Fruit fly (Drosophila melanogaster) whole organism, embryonic: ENCODE measurements around the gene xmas.

Experiments
- Abd-B ChIP-seq: fragments of 200-800 bp; sonication (Bioruptor generic); optimal IDR thresholded peaks from 2 replicates; lab custom pipeline; 2018; ENCODE audit warnings: missing biosample characterization, mild to moderate bottlenecking, missing genetic modification characterization, moderate library complexity
- Atf6 ChIP-seq: fragments of 200-800 bp; sonication (Bioruptor generic); IDR thresholded peaks from 2 replicates; pipeline ENCODE4 v1.3.6; 2022; ENCODE audit warnings: missing biosample characterization, missing genetic modification characterization
- CG10267 ChIP-seq: fragments of 200-800 bp; sonication (Bioruptor generic); optimal IDR thresholded peaks from 2 replicates; lab custom pipeline; 2018; ENCODE audit warnings: missing biosample characterization, mild to moderate bottlenecking, missing genetic modification characterization, moderate library complexity
- CG12659 ChIP-seq: fragments of 200-800 bp; sonication (Bioruptor generic); optimal IDR thresholded peaks from 3 replicates; lab custom pipeline; 2017; ENCODE audit warnings: mild to moderate bottlenecking, missing biosample characterization, missing genetic modification reagents, missing genetic modification characterization
- CG12744 ChIP-seq: fragments of 200-800 bp; sonication (Bioruptor generic); optimal IDR thresholded peaks from 2 replicates; lab custom pipeline; 2016; ENCODE audit warnings: missing biosample characterization, missing genetic modification characterization
- CG12769 ChIP-seq: fragments of 200-800 bp; sonication (Bioruptor generic); optimal IDR thresholded peaks from 2 replicates; lab custom pipeline; 2019; ENCODE audit warnings: missing biosample characterization, mild to moderate bottlenecking, missing genetic modification characterization, moderate library complexity
- CG1603 ChIP-seq: fragments of 200-800 bp; sonication (Bioruptor generic); optimal IDR thresholded peaks from 2 replicates; lab custom pipeline; 2019; ENCODE audit warnings: missing biosample characterization, mild to moderate bottlenecking, missing genetic modification characterization, moderate library complexity
- CG1792 ChIP-seq: fragments of 200-800 bp; sonication (Bioruptor generic); optimal IDR thresholded peaks from 2 replicates; lab custom pipeline; 2016; ENCODE audit warnings: missing biosample characterization, missing genetic modification characterization
- CG18262 ChIP-seq: fragments of 200-800 bp; optimal IDR thresholded peaks from 3 replicates; lab custom pipeline; 2019; ENCODE audit warnings: missing biosample characterization, mild to moderate bottlenecking, missing genetic modification characterization, moderate library complexity
- CG3065 ChIP-seq: fragments of 200-800 bp; sonication (Bioruptor generic); optimal IDR thresholded peaks from 2 replicates; lab custom pipeline; 2016; ENCODE audit warnings: missing biosample characterization, missing genetic modification characterization
- CG32772 ChIP-seq: fragments of 200-800 bp; sonication (Bioruptor generic); IDR thresholded peaks from 2 replicates; pipeline ENCODE4 v1.3.6; 2022; ENCODE audit warnings: missing biosample characterization, missing genetic modification characterization
- CG33213 ChIP-seq: fragments of 200-800 bp; sonication (Bioruptor generic); optimal IDR thresholded peaks from 3 replicates; lab custom pipeline; 2016; ENCODE audit warnings: missing biosample characterization, missing genetic modification characterization
- CG33557 ChIP-seq: fragments of 200-800 bp; sonication (Bioruptor generic); optimal IDR thresholded peaks from 2 replicates; lab custom pipeline; 2019; ENCODE audit warnings: missing biosample characterization, mild to moderate bottlenecking, missing genetic modification characterization, moderate library complexity
- CG3407 ChIP-seq: fragments of 200-800 bp; sonication (Bioruptor generic); optimal IDR thresholded peaks from 2 replicates; lab custom pipeline; 2018; ENCODE audit warnings: missing biosample characterization, mild to moderate bottlenecking, missing genetic modification characterization
- CG3847 ChIP-seq: fragments of 200-800 bp; sonication (Bioruptor generic); IDR thresholded peaks from 2 replicates; pipeline ENCODE4 v1.3.6; 2022; ENCODE audit warnings: missing biosample characterization, missing genetic modification characterization
- CG4730 ChIP-seq: fragments of 200-800 bp; sonication (Bioruptor generic); IDR thresholded peaks from 2 replicates; pipeline ENCODE4 v1.3.6; 2022; ENCODE audit warnings: missing biosample characterization, missing genetic modification characterization
- CG6654 ChIP-seq: fragments of 200-800 bp; sonication (Bioruptor generic); optimal IDR thresholded peaks from 2 replicates; lab custom pipeline; 2017; ENCODE audit warnings: missing biosample characterization, mild to moderate bottlenecking, missing genetic modification characterization
- CG7786 ChIP-seq: fragments of 200-800 bp; sonication (Bioruptor generic); optimal IDR thresholded peaks from 2 replicates; lab custom pipeline; 2016; ENCODE audit warnings: missing biosample characterization, missing genetic modification characterization
- CG7839 ChIP-seq: fragments of 200-800 bp; sonication (Bioruptor generic); optimal IDR thresholded peaks from 3 replicates; lab custom pipeline; 2018; ENCODE audit warnings: missing biosample characterization, mild to moderate bottlenecking, missing genetic modification characterization, moderate library complexity
- CG8089 ChIP-seq: fragments of 200-800 bp; sonication (Bioruptor generic); optimal IDR thresholded peaks from 3 replicates; lab custom pipeline; 2016; ENCODE audit warnings: missing biosample characterization, missing genetic modification characterization
- CG9932 ChIP-seq: fragments of 200-800 bp; sonication (Bioruptor generic); IDR thresholded peaks from 2 replicates; pipeline ENCODE4 v1.3.6; 2022; ENCODE audit warnings: missing biosample characterization, missing genetic modification characterization
- CkIIα-i1 ChIP-seq: fragments of 200-800 bp; sonication (Bioruptor generic); IDR thresholded peaks from 2 replicates; pipeline ENCODE4 v1.3.6; 2022; ENCODE audit warnings: missing biosample characterization, missing genetic modification characterization
- Deaf1 ChIP-seq: fragments of 200-800 bp; optimal IDR thresholded peaks from 3 replicates; lab custom pipeline; 2019; ENCODE audit warnings: missing biosample characterization, mild to moderate bottlenecking, missing genetic modification characterization, moderate library complexity
- Dfd ChIP-seq, 2 experiments: fragments of >200 bp; optimal IDR thresholded peaks; 2 replicates each; lab custom pipeline; 2017; ENCODE audit warnings: missing biosample characterization in 2 of 2, missing genetic modification characterization in 2 of 2
- Dp ChIP-seq: fragments of 200-800 bp; sonication (Bioruptor generic); optimal IDR thresholded peaks from 2 replicates; lab custom pipeline; 2018; ENCODE audit warnings: missing biosample characterization, mild to moderate bottlenecking, missing genetic modification characterization, moderate library complexity
- E2f2 ChIP-seq: fragments of 200-800 bp; sonication (Bioruptor generic); IDR thresholded peaks from 2 replicates; pipeline ENCODE4 v1.3.6; 2022; ENCODE audit warnings: missing biosample characterization, missing genetic modification characterization
- Hmr ChIP-seq: fragments of 200-800 bp; sonication (Bioruptor generic); optimal IDR thresholded peaks from 3 replicates; lab custom pipeline; 2017; ENCODE audit warnings: mild to moderate bottlenecking, missing biosample characterization, missing genetic modification reagents, missing genetic modification characterization
- Lim3 ChIP-seq: fragments of 200-800 bp; sonication (Bioruptor generic); IDR thresholded peaks from 2 replicates; pipeline ENCODE4 v1.3.6; 2022; ENCODE audit warnings: missing biosample characterization, missing genetic modification characterization
- Mrtf ChIP-seq: fragments of 200-800 bp; sonication (Bioruptor generic); IDR thresholded peaks from 3 replicates; pipeline ENCODE4 v1.3.6; 2022; ENCODE audit warnings: missing biosample characterization, missing genetic modification characterization
- Scr ChIP-seq: fragments of 200-800 bp; sonication (Bioruptor generic); IDR thresholded peaks from 2 replicates; pipeline ENCODE4 v1.3.6; 2022; ENCODE audit warnings: missing biosample characterization, missing genetic modification characterization; ENCODE audit not compliant: partially characterized antibody
- YL-1 ChIP-seq: fragments of 200-800 bp; sonication (Bioruptor generic); optimal IDR thresholded peaks from 3 replicates; lab custom pipeline; 2017; ENCODE audit warnings: missing biosample characterization, mild to moderate bottlenecking, missing genetic modification characterization
- ash1 ChIP-seq: fragments of 200-800 bp; sonication (Bioruptor generic); optimal IDR thresholded peaks from 2 replicates; lab custom pipeline; 2018; ENCODE audit warnings: missing biosample characterization, mild to moderate bottlenecking, missing genetic modification characterization
- az2 ChIP-seq: fragments of 200-800 bp; sonication (Bioruptor generic); optimal IDR thresholded peaks from 3 replicates; lab custom pipeline; 2016; ENCODE audit warnings: missing biosample characterization, missing genetic modification characterization
- bab2 ChIP-seq: fragments of 200-800 bp; sonication (Bioruptor generic); optimal IDR thresholded peaks from 2 replicates; lab custom pipeline; 2016; ENCODE audit warnings: missing biosample characterization, missing genetic modification characterization
- chif ChIP-seq, 2 experiments: fragments of 200-800 bp; sonication (Bioruptor generic); optimal IDR thresholded peaks; 3 replicates each; lab custom pipeline; 2016; ENCODE audit warnings: missing biosample characterization in 2 of 2, missing genetic modification characterization in 2 of 2
- dati ChIP-seq: fragments of 200-800 bp; sonication (Bioruptor generic); IDR thresholded peaks from 2 replicates; pipeline ENCODE4 v1.3.6; 2022; ENCODE audit warnings: missing biosample characterization, missing genetic modification characterization
- disco-r ChIP-seq: fragments of 200-800 bp; sonication (Bioruptor generic); optimal IDR thresholded peaks from 2 replicates; lab custom pipeline; 2016; ENCODE audit warnings: missing biosample characterization, missing genetic modification characterization
- dmrt99B ChIP-seq: fragments of 200-800 bp; sonication (Bioruptor generic); optimal IDR thresholded peaks from 2 replicates; lab custom pipeline; 2018; ENCODE audit warnings: missing biosample characterization, mild to moderate bottlenecking, missing genetic modification characterization, moderate library complexity
- dpn ChIP-seq, 2 experiments: fragments of 200-800 bp; sonication (Bioruptor generic); optimal IDR thresholded peaks; 3 replicates each; lab custom pipeline; 2016; ENCODE audit warnings: missing biosample characterization in 2 of 2, missing genetic modification characterization in 2 of 2
- dysf ChIP-seq: fragments of 200-800 bp; sonication (Bioruptor generic); IDR thresholded peaks from 3 replicates; pipeline ENCODE4 v1.3.6; 2022; ENCODE audit warnings: missing biosample characterization, missing genetic modification characterization
- ewg ChIP-seq: fragments of 200-800 bp; sonication (Bioruptor generic); optimal IDR thresholded peaks from 3 replicates; lab custom pipeline; 2017; ENCODE audit warnings: mild to moderate bottlenecking, missing biosample characterization, missing genetic modification reagents, missing genetic modification characterization
- gem ChIP-seq: fragments of 200-800 bp; sonication (Bioruptor generic); optimal IDR thresholded peaks from 2 replicates; lab custom pipeline; 2019; ENCODE audit warnings: missing biosample characterization, mild to moderate bottlenecking, missing genetic modification characterization, moderate library complexity
- jigr1 ChIP-seq: fragments of 200-800 bp; sonication (Bioruptor generic); IDR thresholded peaks from 3 replicates; pipeline ENCODE4 v1.3.6; 2022; ENCODE audit warnings: missing biosample characterization, missing genetic modification characterization
- lab ChIP-seq: fragments of 200-800 bp; sonication (Bioruptor generic); optimal IDR thresholded peaks from 3 replicates; lab custom pipeline; 2017; ENCODE audit warnings: missing biosample characterization, missing genetic modification characterization, mild to moderate bottlenecking, moderate library complexity, missing genetic modification reagents
- luna ChIP-seq: fragments of 200-800 bp; sonication (Bioruptor generic); optimal IDR thresholded peaks from 2 replicates; lab custom pipeline; 2016; ENCODE audit warnings: missing biosample characterization, missing genetic modification characterization
- mam ChIP-seq: fragments of 200-800 bp; sonication (Bioruptor generic); optimal IDR thresholded peaks from 3 replicates; lab custom pipeline; 2016; ENCODE audit warnings: missing biosample characterization, missing genetic modification characterization
- shn ChIP-seq: fragments of 200-800 bp; sonication (Bioruptor generic); optimal IDR thresholded peaks from 3 replicates; lab custom pipeline; 2016; ENCODE audit warnings: missing biosample characterization, missing genetic modification characterization
- sima ChIP-seq: fragments of 200-800 bp; sonication (Bioruptor generic); optimal IDR thresholded peaks from 2 replicates; lab custom pipeline; 2016; ENCODE audit warnings: missing biosample characterization, missing genetic modification characterization
- stwl ChIP-seq: fragments of 200-800 bp; sonication (Bioruptor generic); optimal IDR thresholded peaks from 3 replicates; lab custom pipeline; 2018; ENCODE audit warnings: missing biosample characterization, mild to moderate bottlenecking, missing genetic modification characterization, moderate library complexity
- wor ChIP-seq: fragments of 200-800 bp; sonication (Bioruptor generic); IDR thresholded peaks from 2 replicates; pipeline ENCODE4 v1.3.6; 2022; ENCODE audit warnings: missing biosample characterization, missing genetic modification characterization
- zen ChIP-seq: fragments of 200-800 bp; sonication (Bioruptor generic); optimal IDR thresholded peaks from 3 replicates; lab custom pipeline; 2018; ENCODE audit warnings: missing biosample characterization, mild to moderate bottlenecking, missing genetic modification characterization, moderate library complexity

Gene xmas

dm6 chrX:17142940-17143534 is 16.1 kb downstream of the xmas start, which contains the start of the genes mei-217 and mei-218 (continued):
- TF ChIP-seq ash1 (GFP tag; lab: Kevin White, UChicago) (no peak), CG10267 (tag; lab: Kevin White, UChicago) (peak; percentile 66), sima (no peak), CG9932 (GFP tag; lab: Robert Waterston, UW) (no peak; the same call in 1 of the 2 replicates), CG3065 (no peak), CkIIα-i1 (GFP tag; lab: Robert Waterston, UW) (no peak), CG12659 (GFP tag; lab: Kevin White, UChicago) (peak; percentile 52), CG12769 (tag; lab: Kevin White, UChicago) (no peak), CG32772 (GFP tag; lab: Robert Waterston, UW) (0 out of 2 replicates have a peak, but pooled peaks have one; percentile 17), lab (GFP tag; lab: Kevin White, UChicago) (no peak), dmrt99B (tag; lab: Kevin White, UChicago) (no peak), shn (GFP tag; lab: Kevin White, UChicago) (no peak), CG3407 (GFP tag; lab: Kevin White, UChicago) (no peak), dpn (GFP tag; optimal IDR thresholded peaks at IDR 0.05; lab: Kevin White, UChicago) (no peak), wor (GFP tag; lab: Robert Waterston, UW) (no peak), Dp (GFP tag; lab: Kevin White, UChicago) (peak; percentile 40), luna (no peak), Scr (GFP tag; lab: Robert Waterston, UW) (peak; percentile 79), CG3847 (GFP tag; lab: Robert Waterston, UW) (peak; percentile 28; the same call in 1 of the 2 replicates), ewg (GFP tag; lab: Kevin White, UChicago) (no peak), Atf6 (GFP tag; lab: Robert Waterston, UW) (no peak), Lim3 (GFP tag; lab: Robert Waterston, UW) (no peak), E2f2 (GFP tag; lab: Robert Waterston, UW) (peak; percentile 41), dati (no peak), mam (GFP tag; lab: Kevin White, UChicago) (peak; percentile 8), gem (tag; lab: Kevin White, UChicago) (no peak), CG7786 (GFP tag; lab: Kevin White, UChicago) (no peak), Deaf1 (tag; lab: Kevin White, UChicago) (no peak), CG1792 (GFP tag; lab: Kevin White, UChicago) (no peak), az2 (GFP tag; lab: Kevin White, UChicago) (no peak), CG1603 (tag; lab: Kevin White, UChicago) (no peak), chif (GFP tag; optimal IDR thresholded peaks at IDR 0.05; lab: Kevin White, UChicago) (peak in 1 of 2 experiments; percentile 31), CG18262 (tag; lab: Kevin White, UChicago) (peak; percentile 32), jigr1 (GFP tag; lab: Robert Waterston, UW) (peak; percentile 37; the same call in 1 of the 3 replicates), CG8089 (GFP tag; lab: Kevin White, UChicago) (no peak), dysf (GFP tag; lab: Robert Waterston, UW) (0 out of 3 replicates have a peak, but pooled peaks have one; percentile 20), CG6654 (GFP tag; lab: Kevin White, UChicago) (no peak), stwl (tag; lab: Kevin White, UChicago) (peak; percentile 59), zen (peak; percentile 11), disco-r (GFP tag; lab: Kevin White, UChicago) (no peak), CG4730 (GFP tag; lab: Robert Waterston, UW) (no peak), CG33213 (GFP tag; lab: Kevin White, UChicago) (no peak), CG7839 (tag; lab: Kevin White, UChicago) (no peak), bab2 (GFP tag; lab: Kevin White, UChicago) (peak; percentile 4), CG33557 (GFP tag; lab: Kevin White, UChicago) (no peak), Mrtf (no peak), Dfd (GFP tag; optimal IDR thresholded peaks at IDR 0.05; lab: Kevin White, UChicago) (no peak), CG12744 (GFP tag; lab: Kevin White, UChicago) (no peak), Hmr (GFP tag; lab: Kevin White, UChicago) (no peak), Abd-B (no peak), YL-1 (GFP tag; lab: Kevin White, UChicago) (peak; percentile 39)
